Fruit fly (Drosophila melanogaster) whole organism, wandering third instar larva: ENCODE measurements around the gene emc.
A peak's percentile ranks its signal among the peaks of the same experiment; 100 is the strongest.

Source experiments
- Abd-B ChIP-seq: fragments of >200 bp; optimal IDR thresholded peaks from 2 replicates; lab custom pipeline; 2017; ENCODE audit warnings: missing biosample characterization, missing genetic modification characterization
- CG32264 ChIP-seq: fragments of 200-800 bp; sonication (Bioruptor generic); optimal IDR thresholded peaks from 2 replicates; lab custom pipeline; 2016; ENCODE audit warnings: missing biosample characterization, missing genetic modification characterization
- CG9705 ChIP-seq: fragments of 200-800 bp; sonication (Bioruptor generic); optimal IDR thresholded peaks from 2 replicates; lab custom pipeline; 2018; ENCODE audit warnings: missing biosample characterization, mild to moderate bottlenecking, missing genetic modification characterization
- CrebA ChIP-seq: fragments of 200-800 bp; sonication (Bioruptor generic); optimal IDR thresholded peaks from 2 replicates; lab custom pipeline; 2016; ENCODE audit warnings: missing biosample characterization, mild to moderate bottlenecking, missing genetic modification characterization, borderline replicate concordance
- Dfd ChIP-seq: fragments of >200 bp; optimal IDR thresholded peaks from 2 replicates; lab custom pipeline; 2017; ENCODE audit warnings: missing biosample characterization, missing genetic modification characterization
- Dif ChIP-seq: fragments of 200-275, 200-300 bp; sonication (Bioruptor generic); optimal IDR thresholded peaks from 2 replicates; lab custom pipeline; 2018; ENCODE audit warnings: missing biosample characterization, missing genetic modification characterization; ENCODE audit not compliant: partially characterized antibody
- GATAd ChIP-seq: sonication (Bioruptor generic); optimal IDR thresholded peaks from 2 replicates; lab custom pipeline; 2016; ENCODE audit warnings: missing biosample characterization, missing genetic modification characterization
- HLH106 ChIP-seq: fragments of 200-800 bp; optimal IDR thresholded peaks from 3 replicates; lab custom pipeline; 2019; ENCODE audit warnings: missing biosample characterization, mild to moderate bottlenecking, missing genetic modification characterization, moderate library complexity
- Hnf4 ChIP-seq: fragments of 200-800 bp; sonication (Bioruptor generic); optimal IDR thresholded peaks from 2 replicates; lab custom pipeline; 2016; ENCODE audit warnings: missing biosample characterization, mild to moderate bottlenecking, missing genetic modification characterization
- Hr78 ChIP-seq: fragments of >200 bp; optimal IDR thresholded peaks from 2 replicates; lab custom pipeline; 2017; ENCODE audit warnings: missing biosample characterization, missing genetic modification characterization
- Hr83 ChIP-seq: fragments of 200-300 bp; sonication (Bioruptor generic); optimal IDR thresholded peaks from 2 replicates; lab custom pipeline; 2016; ENCODE audit warnings: missing biosample characterization, mild to moderate bottlenecking, missing genetic modification characterization, moderate library complexity; ENCODE audit not compliant: poor library complexity, severe bottlenecking
- Jra ChIP-seq: sonication (Bioruptor generic); optimal IDR thresholded peaks from 2 replicates; lab custom pipeline; 2016; ENCODE audit warnings: missing biosample characterization, missing genetic modification characterization
- Mio ChIP-seq: sonication (Bioruptor generic); optimal IDR thresholded peaks from 2 replicates; lab custom pipeline; 2016; ENCODE audit warnings: missing biosample characterization, missing genetic modification characterization
- Myc ChIP-seq: fragments of >200 bp; optimal IDR thresholded peaks from 2 replicates; lab custom pipeline; 2017
- N ChIP-seq: fragments of >200 bp; optimal IDR thresholded peaks from 2 replicates; lab custom pipeline; 2018; ENCODE audit warnings: missing biosample characterization, missing external identifiers, missing genetic modification characterization
- OdsH ChIP-seq: fragments of 200-800 bp; sonication (Bioruptor generic); optimal IDR thresholded peaks from 2 replicates; lab custom pipeline; 2016; ENCODE audit warnings: missing biosample characterization, mild to moderate bottlenecking, missing genetic modification characterization
- Rel ChIP-seq, 2 experiments: fragments of 200-800 bp; sonication (Bioruptor generic) in 1 of 2; optimal IDR thresholded peaks; 2 replicates in 1 of 2; 3 replicates in 1 of 2; lab custom pipeline; 2016 to 2019; ENCODE audit warnings: mild to moderate bottlenecking in 2 of 2, missing biosample characterization in 2 of 2, missing genetic modification characterization in 2 of 2, moderate library complexity in 1 of 2
- Sp1 ChIP-seq: fragments of 200-800 bp; sonication (Bioruptor generic); optimal IDR thresholded peaks from 3 replicates; lab custom pipeline; 2019; ENCODE audit warnings: missing biosample characterization, mild to moderate bottlenecking, missing genetic modification characterization, moderate library complexity
- Vsx2 ChIP-seq: fragments of 200-300, 225-300 bp; sonication (Bioruptor generic); optimal IDR thresholded peaks from 2 replicates; lab custom pipeline; 2018; ENCODE audit warnings: missing biosample characterization, missing genetic modification characterization; ENCODE audit not compliant: partially characterized antibody
- br ChIP-seq: fragments of 200-800 bp; sonication (Bioruptor generic); optimal IDR thresholded peaks from 2 replicates; lab custom pipeline; 2016; ENCODE audit warnings: missing biosample characterization, missing genetic modification characterization
- brk ChIP-seq: fragments of 200-800 bp; sonication (Bioruptor generic); optimal IDR thresholded peaks from 2 replicates; lab custom pipeline; 2016; ENCODE audit warnings: missing biosample characterization, mild to moderate bottlenecking, missing genetic modification characterization
- dl ChIP-seq, 2 experiments: fragments of 175-275, 200-275 bp in 1 of 2; fragments of 200-275 bp in 1 of 2; sonication (Bioruptor generic); optimal IDR thresholded peaks; lab custom pipeline; 2018; ENCODE audit warnings: mild to moderate bottlenecking in 2 of 2, missing biosample characterization in 2 of 2, missing genetic modification characterization in 2 of 2, moderate library complexity in 2 of 2; ENCODE audit not compliant: partially characterized antibody in 2 of 2, insufficient read depth in 1 of 2
- dmrt93B ChIP-seq: fragments of 200-800 bp; sonication (Bioruptor generic); optimal IDR thresholded peaks from 2 replicates; lab custom pipeline; 2018; ENCODE audit warnings: missing biosample characterization, mild to moderate bottlenecking, missing genetic modification characterization
- dsf ChIP-seq: sonication (Bioruptor generic); optimal IDR thresholded peaks from 2 replicates; lab custom pipeline; 2016; ENCODE audit warnings: missing biosample characterization, missing genetic modification characterization, borderline replicate concordance
- ey ChIP-seq: fragments of 200-800 bp; sonication (Bioruptor generic); optimal IDR thresholded peaks from 2 replicates; lab custom pipeline; 2016; ENCODE audit warnings: missing biosample characterization, missing genetic modification characterization
- foxo ChIP-seq, 2 experiments: fragments of 200-800 bp; sonication (Bioruptor generic); optimal IDR thresholded peaks; 2 replicates in 1 of 2; 3 replicates in 1 of 2; lab custom pipeline; 2016 to 2017; ENCODE audit warnings: missing biosample characterization in 2 of 2, missing genetic modification characterization in 2 of 2
- fru ChIP-seq: fragments of 200-800 bp; sonication (Bioruptor generic); optimal IDR thresholded peaks from 3 replicates; lab custom pipeline; 2016; ENCODE audit warnings: missing biosample characterization, mild to moderate bottlenecking, missing genetic modification characterization
- h ChIP-seq: fragments of 200-800 bp; sonication (Bioruptor generic); optimal IDR thresholded peaks from 3 replicates; lab custom pipeline; 2016; ENCODE audit warnings: missing biosample characterization, mild to moderate bottlenecking, missing genetic modification characterization
- jim ChIP-seq: fragments of 175-275, 200-325 bp; sonication (Bioruptor generic); optimal IDR thresholded peaks from 2 replicates; lab custom pipeline; 2016; ENCODE audit warnings: missing biosample characterization, mild to moderate bottlenecking, missing genetic modification characterization
- lola ChIP-seq: fragments of >200 bp; optimal IDR thresholded peaks from 2 replicates; lab custom pipeline; 2017; ENCODE audit warnings: missing biosample characterization, missing genetic modification characterization
- pan ChIP-seq: fragments of >200 bp; optimal IDR thresholded peaks from 2 replicates; lab custom pipeline; 2017
- psq ChIP-seq: fragments of 200-800 bp; sonication (Bioruptor generic); optimal IDR thresholded peaks from 3 replicates; lab custom pipeline; 2017; ENCODE audit warnings: missing biosample characterization, mild to moderate bottlenecking, missing genetic modification characterization, moderate library complexity
- rgr ChIP-seq: fragments of 200-800 bp; sonication (Bioruptor generic); optimal IDR thresholded peaks from 3 replicates; lab custom pipeline; 2016; ENCODE audit warnings: missing biosample characterization, mild to moderate bottlenecking, missing genetic modification characterization
- sage ChIP-seq: fragments of 200-800 bp; sonication (Bioruptor generic); optimal IDR thresholded peaks from 2 replicates; lab custom pipeline; 2016; ENCODE audit warnings: missing biosample characterization, mild to moderate bottlenecking, missing genetic modification characterization
- sv ChIP-seq: fragments of 200-800 bp; sonication (Bioruptor generic); optimal IDR thresholded peaks from 3 replicates; lab custom pipeline; 2016; ENCODE audit warnings: missing biosample characterization, missing genetic modification characterization
- tai ChIP-seq: sonication (Bioruptor generic); optimal IDR thresholded peaks from 2 replicates; lab custom pipeline; 2016; ENCODE audit warnings: missing biosample characterization, missing genetic modification characterization
- usp ChIP-seq: fragments of >200 bp; optimal IDR thresholded peaks from 2 replicates; lab custom pipeline; 2017; ENCODE audit warnings: missing biosample characterization, missing genetic modification characterization
- woc ChIP-seq: sonication (Bioruptor generic); optimal IDR thresholded peaks from 2 replicates; lab custom pipeline; 2016; ENCODE audit warnings: missing biosample characterization, mild to moderate bottlenecking, missing genetic modification characterization

emc gene

dm6 chr3L:774209-775052 is 25.2 kb downstream of the emc start:
- no peak for TF ChIP-seq Rel (GFP tag; optimal IDR thresholded peaks at IDR 0.05; lab: Kevin White, UChicago)
- no peak for TF ChIP-seq Rel (tag; optimal IDR thresholded peaks at IDR 0.05; lab: Kevin White, UChicago)
- no peak for TF ChIP-seq Myc (lab: Kevin White, UChicago)
- TF ChIP-seq dl (GFP tag; optimal IDR thresholded peaks at IDR 0.05; lab: Kevin White, UChicago; ENCODE audit: insufficient read depth in 1 of 2, partially characterized antibody in 2 of 2), result no peak
- no peak for TF ChIP-seq dsf (GFP tag; lab: Kevin White, UChicago)
- TF ChIP-seq rgr (GFP tag; lab: Kevin White, UChicago), result no peak
- no peak for TF ChIP-seq N
- no peak for TF ChIP-seq foxo (GFP tag; optimal IDR thresholded peaks at IDR 0.05; lab: Kevin White, UChicago)
- TF ChIP-seq Abd-B, result no peak
- no peak for TF ChIP-seq usp (GFP tag; lab: Kevin White, UChicago)
- TF ChIP-seq CrebA (GFP tag; lab: Kevin White, UChicago), result no peak
- TF ChIP-seq OdsH, result no peak

dm6 chr3L:775053-775355 is 25.8 kb downstream of the emc start:
- TF ChIP-seq Rel (GFP tag; optimal IDR thresholded peaks at IDR 0.05; lab: Kevin White, UChicago) (no peak), Rel (tag; optimal IDR thresholded peaks at IDR 0.05; lab: Kevin White, UChicago) (no peak), Abd-B (no peak), Vsx2 (GFP tag; lab: Kevin White, UChicago) (no peak), Myc (lab: Kevin White, UChicago) (no peak), woc (GFP tag; lab: Kevin White, UChicago) (no peak), psq (GFP tag; lab: Kevin White, UChicago) (no peak), dmrt93B (GFP tag; lab: Kevin White, UChicago) (no peak), sage (GFP tag; lab: Kevin White, UChicago) (no peak), Mio (GFP tag; lab: Kevin White, UChicago) (no peak), HLH106 (tag; lab: Kevin White, UChicago) (no peak), GATAd (no peak), Hnf4 (GFP tag; lab: Kevin White, UChicago) (no peak), h (GFP tag; lab: Kevin White, UChicago) (no peak), tai (GFP tag; lab: Kevin White, UChicago) (no peak)

dm6 chr3L:776201-776600 is 27.0 kb downstream of the emc start:
- no peak for TF ChIP-seq CG32264 (GFP tag; lab: Kevin White, UChicago)
- peak; percentile 58 for TF ChIP-seq OdsH
- no peak for TF ChIP-seq Hnf4 (GFP tag; lab: Kevin White, UChicago)
- TF ChIP-seq dl (GFP tag; optimal IDR thresholded peaks at IDR 0.05; lab: Kevin White, UChicago; ENCODE audit: insufficient read depth in 1 of 2, partially characterized antibody in 2 of 2), result no peak
- no peak for TF ChIP-seq jim (GFP tag; lab: Kevin White, UChicago)
- TF ChIP-seq foxo (GFP tag; optimal IDR thresholded peaks at IDR 0.05; lab: Kevin White, UChicago), result peak in 1 of 2 experiments; percentile 62
- peak; percentile 35 for TF ChIP-seq rgr (GFP tag; lab: Kevin White, UChicago)
- peak; percentile 40 for TF ChIP-seq h (GFP tag; lab: Kevin White, UChicago)
- TF ChIP-seq lola (GFP tag; lab: Kevin White, UChicago), result no peak
- TF ChIP-seq sv (GFP tag; lab: Kevin White, UChicago), result no peak
- TF ChIP-seq tai (GFP tag; lab: Kevin White, UChicago), result no peak
- no peak for TF ChIP-seq Hr83 (GFP tag; lab: Kevin White, UChicago)
- peak; percentile 1 for TF ChIP-seq sage (GFP tag; lab: Kevin White, UChicago)
- TF ChIP-seq CG9705 (GFP tag; lab: Kevin White, UChicago), result no peak
- peak; percentile 18 for TF ChIP-seq dmrt93B (GFP tag; lab: Kevin White, UChicago)
- no peak for TF ChIP-seq Dif (GFP tag; lab: Kevin White, UChicago)
- no peak for TF ChIP-seq Mio (GFP tag; lab: Kevin White, UChicago)
- TF ChIP-seq Rel (GFP tag; optimal IDR thresholded peaks at IDR 0.05; lab: Kevin White, UChicago), result no peak
- no peak for TF ChIP-seq Rel (tag; optimal IDR thresholded peaks at IDR 0.05; lab: Kevin White, UChicago)
- peak; percentile 48 for TF ChIP-seq psq (GFP tag; lab: Kevin White, UChicago)
- TF ChIP-seq GATAd, result no peak
- TF ChIP-seq Dfd (GFP tag; lab: Kevin White, UChicago), result no peak
- TF ChIP-seq CrebA (GFP tag; lab: Kevin White, UChicago), result no peak
- peak; percentile 22 for TF ChIP-seq brk (GFP tag; lab: Kevin White, UChicago)
- TF ChIP-seq dsf (GFP tag; lab: Kevin White, UChicago), result no peak
- no peak for TF ChIP-seq woc (GFP tag; lab: Kevin White, UChicago)
- no peak for TF ChIP-seq N
- TF ChIP-seq ey, result peak; percentile 11
- TF ChIP-seq Abd-B, result no peak
- TF ChIP-seq fru, result peak; percentile 50
- TF ChIP-seq Jra (GFP tag; lab: Kevin White, UChicago), result no peak
- peak; percentile 45 for TF ChIP-seq HLH106 (tag; lab: Kevin White, UChicago)
- no peak for TF ChIP-seq Myc (lab: Kevin White, UChicago)
- TF ChIP-seq usp (GFP tag; lab: Kevin White, UChicago), result no peak
- no peak for TF ChIP-seq br (GFP tag; lab: Kevin White, UChicago)
- TF ChIP-seq Vsx2 (GFP tag; lab: Kevin White, UChicago), result no peak
- no peak for TF ChIP-seq Hr78 (GFP tag; lab: Kevin White, UChicago)
- no peak for TF ChIP-seq pan (lab: Kevin White, UChicago)
- peak; percentile 40 for TF ChIP-seq Sp1 (GFP tag; lab: Kevin White, UChicago)
- TF ChIP-seq, all 38 proteins: peak for 12
